Fruit fly (Drosophila melanogaster): ENCODE measurements around the gene CG11634.

CG11634 gene

DNA sequence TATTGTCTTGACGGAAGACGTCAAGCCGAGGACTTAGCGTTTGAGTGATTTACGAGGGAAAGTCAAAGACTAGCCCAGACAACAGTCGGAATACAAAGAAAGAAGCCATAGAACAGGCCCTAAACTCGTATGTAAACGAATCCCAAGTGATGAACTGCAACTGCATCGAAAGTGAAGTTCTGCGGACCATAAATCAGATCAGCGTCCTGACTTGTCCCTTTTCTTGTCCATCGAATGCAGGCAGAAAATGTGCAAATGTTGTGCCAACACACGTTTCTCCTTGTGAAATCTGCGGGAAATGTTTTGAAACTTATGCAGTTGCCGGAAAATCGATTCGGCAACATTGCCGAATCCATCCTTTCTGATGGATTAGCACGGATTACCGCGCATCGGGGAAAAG lies 39.1 kb upstream of the CG11634 start:
- TF ChIP-seq Pif1A (GFP tag; optimal IDR thresholded peaks at IDR 0.05) = no peak
- no peak for TF ChIP-seq fd96Ca (GFP tag; IDR thresholded peaks at IDR 0.05)
- TF ChIP-seq CG10348 (GFP tag; IDR thresholded peaks at IDR 0.05) = no peak
- no peak for TF ChIP-seq CG32121 (GFP tag; IDR thresholded peaks at IDR 0.05)
- TF ChIP-seq Snoo (tag; optimal IDR thresholded peaks at IDR 0.05) = no peak
- TF ChIP-seq gl (tag; optimal IDR thresholded peaks at IDR 0.05) = no peak
- no peak for TF ChIP-seq EcR (GFP tag; optimal IDR thresholded peaks at IDR 0.05)
- TF ChIP-seq CG4496 (GFP tag; IDR thresholded peaks at IDR 0.05) = no peak
- no peak for TF ChIP-seq CG12605 (GFP tag; IDR thresholded peaks at IDR 0.05)
- no peak for TF ChIP-seq D1 (tag; optimal IDR thresholded peaks at IDR 0.05)
- TF ChIP-seq CG9948 (tag; optimal IDR thresholded peaks at IDR 0.05) = no peak
- TF ChIP-seq rn (GFP tag; IDR thresholded peaks at IDR 0.05) = no peak
- TF ChIP-seq CG14655 (GFP tag; optimal IDR thresholded peaks at IDR 0.05) = no peak
- no peak for TF ChIP-seq Pif1B (GFP tag; optimal IDR thresholded peaks at IDR 0.05)
- no peak for TF ChIP-seq CG34367 (tag; optimal IDR thresholded peaks at IDR 0.05)
- no peak for TF ChIP-seq CG13204 (GFP tag; optimal IDR thresholded peaks at IDR 0.05)
- TF ChIP-seq CG17806 (tag; optimal IDR thresholded peaks at IDR 0.05) = no peak
- no peak for TF ChIP-seq CG8159 (tag; optimal IDR thresholded peaks at IDR 0.05)
- TF ChIP-seq Ets98B (GFP tag; IDR thresholded peaks at IDR 0.05) = no peak

DNA sequence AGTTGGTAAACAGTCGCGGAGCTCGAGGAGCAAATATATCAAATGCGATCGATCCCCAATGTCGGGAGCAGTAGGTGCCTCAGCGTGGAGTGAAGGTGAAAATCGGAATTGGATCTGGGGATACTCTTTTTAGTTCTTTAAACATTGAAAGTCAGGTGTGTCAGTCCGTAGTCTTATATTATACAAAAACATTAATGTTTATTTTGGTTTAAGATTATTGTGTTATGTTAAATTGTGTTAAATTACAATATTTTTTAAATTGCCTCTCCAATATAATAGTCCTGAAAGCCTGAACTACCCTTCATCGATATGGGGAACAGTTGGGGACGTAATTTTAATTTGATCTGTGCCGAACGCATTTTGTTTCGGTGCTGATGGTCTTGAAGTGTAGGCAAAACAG lies 36.7 kb upstream of the CG11634 start:
- TF ChIP-seq CG32121 (GFP tag; IDR thresholded peaks at IDR 0.05) (no peak), CG17806 (tag; optimal IDR thresholded peaks at IDR 0.05) (peak; percentile 41), CG8301 (tag; optimal IDR thresholded peaks at IDR 0.05) (no peak), CG8159 (tag; optimal IDR thresholded peaks at IDR 0.05) (peak; percentile 69), CG15710 (tag; optimal IDR thresholded peaks at IDR 0.05) (peak; percentile 49), Snoo (tag; optimal IDR thresholded peaks at IDR 0.05) (no peak), EcR (GFP tag; optimal IDR thresholded peaks at IDR 0.05) (no peak), CG9948 (tag; optimal IDR thresholded peaks at IDR 0.05) (peak; percentile 54), Pif1A (GFP tag; optimal IDR thresholded peaks at IDR 0.05) (peak; percentile 17), CG4496 (GFP tag; IDR thresholded peaks at IDR 0.05) (no peak), rn (GFP tag; IDR thresholded peaks at IDR 0.05) (no peak), CG13204 (GFP tag; optimal IDR thresholded peaks at IDR 0.05) (no peak), D1 (tag; optimal IDR thresholded peaks at IDR 0.05) (no peak), CG10348 (GFP tag; IDR thresholded peaks at IDR 0.05) (no peak), Pif1B (GFP tag; optimal IDR thresholded peaks at IDR 0.05) (peak; percentile 31), CG12605 (GFP tag; IDR thresholded peaks at IDR 0.05) (no peak), gl (tag; optimal IDR thresholded peaks at IDR 0.05) (no peak), fd96Ca (GFP tag; IDR thresholded peaks at IDR 0.05) (no peak), Ets98B (GFP tag; IDR thresholded peaks at IDR 0.05) (no peak), CG34367 (tag; optimal IDR thresholded peaks at IDR 0.05) (peak; percentile 23), CG14655 (GFP tag; optimal IDR thresholded peaks at IDR 0.05) (peak; percentile 42)

DNA sequence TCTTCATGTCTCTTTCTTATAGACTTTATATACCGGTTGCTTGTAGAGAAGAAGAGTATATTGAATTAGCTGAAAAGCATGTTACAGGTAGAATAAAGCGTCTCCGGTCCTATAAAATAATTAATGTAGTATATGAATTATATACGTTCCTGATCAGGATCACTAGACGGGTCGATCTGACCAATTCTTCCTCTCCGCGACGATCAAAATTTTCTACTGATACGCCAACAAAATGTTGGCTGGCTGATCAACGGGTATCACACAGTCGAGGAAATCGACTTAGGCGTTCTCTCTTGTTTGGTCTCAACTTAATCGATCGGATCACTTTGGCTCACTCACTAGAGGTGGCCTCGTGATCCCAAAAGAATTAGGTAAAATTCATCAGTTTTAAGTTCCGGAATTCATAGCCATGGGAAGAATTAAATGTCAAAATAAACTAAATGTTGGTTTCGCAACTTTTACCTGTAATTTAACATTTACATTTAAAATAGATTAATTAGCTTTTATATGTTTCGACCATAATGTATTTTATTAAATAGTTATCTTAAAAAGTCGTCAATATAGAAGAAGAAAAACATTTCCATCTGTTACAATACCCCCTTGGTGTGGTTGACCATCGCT lies 34.5 kb upstream of the CG11634 start:
- TF ChIP-seq CG13204 (GFP tag; optimal IDR thresholded peaks at IDR 0.05) = no peak
- TF ChIP-seq CG4496 (GFP tag; IDR thresholded peaks at IDR 0.05) = no peak
- no peak for TF ChIP-seq gl (tag; optimal IDR thresholded peaks at IDR 0.05)
- TF ChIP-seq CG32121 (GFP tag; IDR thresholded peaks at IDR 0.05) = no peak
- TF ChIP-seq rn (GFP tag; IDR thresholded peaks at IDR 0.05) = no peak
- TF ChIP-seq CG10348 (GFP tag; IDR thresholded peaks at IDR 0.05) = no peak
- TF ChIP-seq CG12605 (GFP tag; IDR thresholded peaks at IDR 0.05) = no peak
- no peak for TF ChIP-seq Pif1B (GFP tag; optimal IDR thresholded peaks at IDR 0.05)
- TF ChIP-seq EcR (GFP tag; optimal IDR thresholded peaks at IDR 0.05) = no peak
- TF ChIP-seq CG15710 (tag; optimal IDR thresholded peaks at IDR 0.05) = peak; percentile 15
- TF ChIP-seq fd96Ca (GFP tag; IDR thresholded peaks at IDR 0.05) = no peak
- peak; percentile 21 for TF ChIP-seq CG9948 (tag; optimal IDR thresholded peaks at IDR 0.05)
- TF ChIP-seq Ets98B (GFP tag; IDR thresholded peaks at IDR 0.05) = no peak
- TF ChIP-seq Snoo (tag; optimal IDR thresholded peaks at IDR 0.05) = no peak
- TF ChIP-seq CG14655 (GFP tag; optimal IDR thresholded peaks at IDR 0.05) = peak; percentile 20
- no peak for TF ChIP-seq D1 (tag; optimal IDR thresholded peaks at IDR 0.05)
- no peak for TF ChIP-seq Pif1A (GFP tag; optimal IDR thresholded peaks at IDR 0.05)
- no peak for TF ChIP-seq CG34367 (tag; optimal IDR thresholded peaks at IDR 0.05)
- peak; percentile 23 for TF ChIP-seq CG8159 (tag; optimal IDR thresholded peaks at IDR 0.05)
- TF ChIP-seq CG8301 (tag; optimal IDR thresholded peaks at IDR 0.05) = no peak
- peak; percentile 7 for TF ChIP-seq CG17806 (tag; optimal IDR thresholded peaks at IDR 0.05)

- TF ChIP-seq CG15710 (tag; optimal IDR thresholded peaks at IDR 0.05) (no peak), rn (GFP tag; IDR thresholded peaks at IDR 0.05) (no peak), CG13204 (GFP tag; optimal IDR thresholded peaks at IDR 0.05) (no peak), gl (tag; optimal IDR thresholded peaks at IDR 0.05) (no peak), D1 (tag; optimal IDR thresholded peaks at IDR 0.05) (no peak), Snoo (tag; optimal IDR thresholded peaks at IDR 0.05) (no peak), Ets98B (GFP tag; IDR thresholded peaks at IDR 0.05) (no peak), CG4496 (GFP tag; IDR thresholded peaks at IDR 0.05) (no peak), Pif1B (GFP tag; optimal IDR thresholded peaks at IDR 0.05) (no peak), CG8159 (tag; optimal IDR thresholded peaks at IDR 0.05) (no peak), CG34367 (tag; optimal IDR thresholded peaks at IDR 0.05) (no peak), CG14655 (GFP tag; optimal IDR thresholded peaks at IDR 0.05) (no peak), CG9948 (tag; optimal IDR thresholded peaks at IDR 0.05) (no peak), CG17806 (tag; optimal IDR thresholded peaks at IDR 0.05) (no peak), CG32121 (GFP tag; IDR thresholded peaks at IDR 0.05) (no peak)
Measured at dm6 chr2L:21885502-21885901, 30.6 kb upstream of the CG11634 start.

DNA sequence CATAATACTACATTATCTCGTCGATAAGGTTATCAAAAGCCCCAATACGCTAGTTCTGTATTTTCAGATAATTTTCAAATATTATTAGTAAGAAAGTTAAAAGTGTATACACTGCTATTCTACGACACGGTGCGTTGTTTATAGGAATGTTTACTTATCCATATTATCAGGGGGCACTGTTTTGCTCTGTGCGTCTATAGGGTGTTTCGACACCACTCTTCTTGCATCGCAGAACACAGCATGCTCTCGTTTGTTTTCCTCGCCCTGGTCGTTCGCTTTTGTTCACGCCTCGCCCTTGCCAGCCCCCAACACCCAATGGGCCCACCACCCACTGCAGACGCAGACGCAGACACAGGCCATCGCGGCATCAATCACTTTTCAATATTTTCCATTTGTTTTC lies 29.8 kb upstream of the CG11634 start:
- TF ChIP-seq rn (GFP tag; IDR thresholded peaks at IDR 0.05) = no peak
- no peak for TF ChIP-seq CG10348 (GFP tag; IDR thresholded peaks at IDR 0.05)
- no peak for TF ChIP-seq CG13204 (GFP tag; optimal IDR thresholded peaks at IDR 0.05)
- no peak for TF ChIP-seq CG14655 (GFP tag; optimal IDR thresholded peaks at IDR 0.05)
